Worm (Caenorhabditis elegans) whole organism, midembryonic: ENCODE results near the gene srv-29.

ENCODE experiments used
- cog-1 ChIP-seq: sonication (generic microtip); optimal IDR thresholded peaks from 2 replicates; lab custom pipeline; 2016; ENCODE audit warnings: missing genetic modification characterization, missing compliant biosample characterization
- ztf-29 ChIP-seq: fragments of 200-800 bp; sonication (Bioruptor generic); IDR thresholded peaks from 2 replicates; pipeline ENCODE4 v1.3.6; 2022; ENCODE audit warnings: missing genetic modification reagents, missing genetic modification characterization, missing compliant biosample characterization

DNA sequence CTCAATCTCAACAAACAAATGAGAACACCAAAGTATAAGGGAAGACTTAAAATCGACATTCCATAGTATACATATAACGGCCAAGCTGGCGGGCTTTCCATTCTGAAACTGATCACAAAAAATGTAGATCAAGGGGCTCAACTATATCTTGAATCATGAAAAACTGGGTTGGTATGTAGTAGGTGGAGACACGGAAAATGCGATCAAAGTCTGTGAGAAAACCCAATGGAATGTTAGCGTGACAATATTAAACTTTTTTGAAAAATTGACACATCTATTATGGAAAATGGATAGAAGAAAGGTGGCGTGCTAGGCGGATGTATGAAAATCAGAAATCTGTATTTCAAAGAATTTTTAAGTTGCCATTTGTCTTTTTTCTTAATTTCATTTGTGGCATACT lies 3.2 kb downstream of the srv-29 start, which contains the start of gene srv-28:
- TF ChIP-seq ztf-29 (GFP tag; lab: Robert Waterston, UW) (no peak), cog-1 (tag; lab: Kevin White, UChicago) (no peak)
